Fruit fly (Drosophila melanogaster) Kc167 (cell line): ENCODE measurements around the gene CG13051.

ENCODE experiments used
- Myc ChIP-seq: fragments of >200 bp; optimal IDR thresholded peaks from 2 replicates; lab custom pipeline; 2017; ENCODE audit warnings: missing external identifiers
- Sin3A ChIP-seq: fragments of >200 bp; optimal IDR thresholded peaks from 2 replicates; lab custom pipeline; 2018; ENCODE audit warnings: missing external identifiers
- h ChIP-seq: fragments of >200 bp; optimal IDR thresholded peaks from 3 replicates; lab custom pipeline; 2018; ENCODE audit warnings: missing external identifiers
- insv ChIP-seq: fragments of >200 bp; optimal IDR thresholded peaks from 3 replicates; lab custom pipeline; 2018; ENCODE audit warnings: missing external identifiers
- psq ChIP-seq: fragments of >200 bp; optimal IDR thresholded peaks from 2 replicates; lab custom pipeline; 2017; ENCODE audit warnings: missing external identifiers
- ttk ChIP-seq: sonication (Bioruptor generic); optimal IDR thresholded peaks from 2 replicates; lab custom pipeline; 2017; ENCODE audit warnings: missing external identifiers

The CG13051 gene

dm6 chr3L:16270802-16271332 lies 6.0 kb upstream of the CG13051 start, which contains the start of the genes CG34248 and CG13067:
Gene CG34248 (minus strand): TSS chr3L:16270902.
Gene CG13067 (plus strand): TSS chr3L:16271282.
- TF ChIP-seq h (lab: Kevin White, UChicago) (no peak), ttk (lab: Kevin White, UChicago) (no peak)

- TF ChIP-seq Myc, result no peak
Observed at dm6 chr3L:16269092-16269491, 4.2 kb upstream of the CG13051 start, which contains the start of gene CG13068. Gene CG13068 (plus strand): TSS chr3L:16269392.

DNA sequence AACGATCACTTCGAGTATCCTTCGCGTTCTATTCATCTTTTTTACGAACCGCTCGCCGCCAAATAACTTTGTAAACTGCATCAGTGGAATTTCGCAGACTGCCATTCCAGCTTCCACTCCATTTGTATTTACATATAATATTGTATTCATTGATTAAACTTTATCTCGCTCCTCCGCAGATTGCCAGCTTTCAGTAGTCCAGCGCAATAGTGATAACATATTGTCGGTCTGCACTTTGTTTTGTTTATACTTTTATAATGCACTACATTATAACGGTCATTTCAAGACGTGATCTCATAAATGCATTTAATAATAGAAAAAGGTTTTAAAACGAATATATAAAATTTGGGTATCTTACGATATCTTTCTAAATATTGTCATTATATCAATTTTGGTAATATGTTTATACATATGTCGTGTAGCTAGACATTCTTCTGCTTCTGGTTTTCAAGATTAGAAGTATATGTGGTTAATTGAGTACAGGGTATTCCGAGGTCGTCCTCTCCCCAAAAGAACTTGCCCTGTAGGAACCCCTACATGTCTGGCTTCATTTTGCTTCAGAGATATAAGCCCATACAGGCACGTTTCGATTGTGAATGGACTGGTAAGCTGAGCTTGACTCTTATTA lies 3.3 kb upstream of the CG13051 start, which contains the start of gene CG4950:
Gene CG4950 (minus strand): TSS at position 51 of the 628 bp plus-strand sequence.
- no peak for TF ChIP-seq Myc
- TF ChIP-seq psq (lab: Kevin White, UChicago), result no peak
- no peak for TF ChIP-seq insv (lab: Kevin White, UChicago)
- TF ChIP-seq Sin3A (lab: Kevin White, UChicago), result no peak
- no peak for TF ChIP-seq ttk (lab: Kevin White, UChicago)
- TF ChIP-seq h (lab: Kevin White, UChicago), result no peak

- TF ChIP-seq Sin3A (lab: Kevin White, UChicago) (no peak), psq (lab: Kevin White, UChicago) (no peak), insv (lab: Kevin White, UChicago) (no peak), ttk (lab: Kevin White, UChicago) (no peak), h (lab: Kevin White, UChicago) (no peak), Myc (no peak)
Observed at dm6 chr3L:16263043-16263442, 1.9 kb downstream of the CG13051 start, which contains the start of gene CG13070. Gene CG13070 (plus strand): TSS chr3L:16263343.

DNA sequence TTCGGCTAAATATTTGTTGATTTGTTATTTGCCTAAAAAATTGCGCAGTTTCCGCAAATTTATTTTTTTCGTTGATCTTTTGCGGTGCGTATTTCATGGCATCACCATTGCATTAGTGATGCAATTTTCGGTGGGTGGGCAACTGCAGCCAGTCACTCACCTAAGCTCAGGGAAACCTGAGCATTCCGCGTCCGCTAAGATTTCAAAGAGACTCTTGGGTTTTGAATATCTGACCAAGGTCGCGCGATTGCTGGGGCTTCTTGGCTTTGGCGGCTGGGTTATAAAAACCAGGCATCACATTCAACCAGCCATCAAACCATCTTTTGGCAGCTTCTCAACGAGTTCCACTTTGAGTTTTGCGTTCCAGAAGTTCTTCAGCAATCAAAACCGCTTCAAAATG lies 2.5 kb downstream of the CG13051 start, which contains the start of gene CG13071:
Gene CG13071 (plus strand): TSS at position 301 of the 400 bp plus-strand sequence.
- TF ChIP-seq insv (lab: Kevin White, UChicago) (no peak), psq (lab: Kevin White, UChicago) (no peak), Myc (no peak), h (lab: Kevin White, UChicago) (no peak), ttk (lab: Kevin White, UChicago) (no peak), Sin3A (lab: Kevin White, UChicago) (no peak)

dm6 chr3L:16261505-16261904 lies 3.4 kb downstream of the CG13051 start, which contains the start of gene CG34247:
Gene CG34247 (minus strand): TSS chr3L:16261605.
- TF ChIP-seq h (lab: Kevin White, UChicago), result no peak
- TF ChIP-seq insv (lab: Kevin White, UChicago), result no peak
- no peak for TF ChIP-seq ttk (lab: Kevin White, UChicago)
- no peak for TF ChIP-seq Sin3A (lab: Kevin White, UChicago)
- no peak for TF ChIP-seq psq (lab: Kevin White, UChicago)
- no peak for TF ChIP-seq Myc

DNA sequence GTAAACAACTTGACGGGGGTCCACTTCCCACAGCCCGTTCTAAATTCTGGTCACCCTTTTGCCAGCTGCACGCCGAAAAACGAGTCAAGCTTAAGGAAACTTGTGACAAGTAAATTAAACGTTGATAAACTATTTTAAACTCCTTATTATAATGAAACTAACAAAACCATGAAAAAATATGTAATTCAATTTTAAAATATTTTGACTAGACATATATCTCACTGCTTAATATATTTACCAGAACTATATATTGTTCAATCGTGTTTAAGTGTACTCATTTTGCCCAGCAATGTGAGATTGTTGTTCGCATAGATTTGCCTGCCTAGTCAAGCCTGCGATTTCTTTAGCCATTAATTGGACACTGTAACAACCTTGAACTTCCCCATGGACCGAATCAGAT lies 5.3 kb downstream of the CG13051 start, which contains the start of gene CG13053:
Gene CG13053 (minus strand): TSS at position 171 of the 400 bp plus-strand sequence.
- TF ChIP-seq Myc (no peak), psq (lab: Kevin White, UChicago) (no peak)

DNA sequence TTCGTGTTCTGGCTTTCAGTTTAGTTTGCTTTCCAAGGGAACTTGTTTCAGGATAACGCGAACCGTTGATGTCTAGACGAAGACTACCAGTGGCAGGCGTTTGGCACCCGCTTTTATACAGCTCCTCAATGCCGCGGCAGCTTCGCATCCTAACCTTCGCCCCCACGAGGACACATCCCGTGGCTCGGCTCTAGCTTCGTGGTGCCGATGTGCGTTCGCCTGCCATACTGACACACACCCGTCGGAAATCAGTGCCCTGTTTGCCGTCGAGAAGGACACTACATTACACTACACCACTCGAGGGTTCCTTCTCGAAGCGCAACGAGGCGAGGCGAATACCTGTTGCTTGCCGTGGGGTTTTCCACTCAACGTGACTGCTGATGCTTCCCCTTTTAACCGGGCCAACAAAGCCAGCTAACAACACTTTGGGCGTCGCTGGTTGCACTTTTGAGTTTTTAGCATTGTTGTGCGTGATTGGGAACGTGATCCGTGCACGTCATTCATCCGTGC lies 7.7 kb downstream of the CG13051 start, which contains the start of gene CG13054:
Gene CG13054 (minus strand): TSS at position 74 of the 510 bp plus-strand sequence.
- TF ChIP-seq Sin3A (lab: Kevin White, UChicago) (no peak), ttk (lab: Kevin White, UChicago) (no peak), insv (lab: Kevin White, UChicago) (no peak), h (lab: Kevin White, UChicago) (no peak), psq (lab: Kevin White, UChicago) (no peak), Myc (no peak)

DNA sequence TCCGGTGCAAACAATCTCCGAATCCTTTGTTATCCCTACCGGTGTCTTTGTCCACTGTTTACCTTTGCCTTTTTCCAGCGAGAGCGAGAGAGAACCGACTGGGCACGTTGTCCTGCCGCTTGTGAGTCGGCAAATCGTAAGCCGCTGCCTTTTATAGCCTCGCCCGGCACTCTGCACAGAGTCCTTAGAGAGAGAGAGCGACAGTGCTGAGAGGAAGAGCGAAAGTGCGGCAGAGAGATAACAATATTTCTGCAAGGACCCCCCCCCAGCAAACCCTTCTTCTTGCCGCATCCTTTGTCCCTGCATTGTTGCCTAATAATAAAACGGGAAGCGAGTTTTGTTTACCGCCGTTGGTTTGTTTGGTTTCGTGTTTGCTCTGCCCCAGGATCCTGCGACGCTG lies 12.6 kb downstream of the CG13051 start, which contains the start of gene CG13055:
Gene CG13055 (minus strand): TSS at position 101 of the 400 bp plus-strand sequence.
- TF ChIP-seq h (lab: Kevin White, UChicago), result no peak
- no peak for TF ChIP-seq ttk (lab: Kevin White, UChicago)
- TF ChIP-seq Sin3A (lab: Kevin White, UChicago), result no peak
- TF ChIP-seq Myc, result no peak
- TF ChIP-seq psq (lab: Kevin White, UChicago), result no peak
- no peak for TF ChIP-seq insv (lab: Kevin White, UChicago)

DNA sequence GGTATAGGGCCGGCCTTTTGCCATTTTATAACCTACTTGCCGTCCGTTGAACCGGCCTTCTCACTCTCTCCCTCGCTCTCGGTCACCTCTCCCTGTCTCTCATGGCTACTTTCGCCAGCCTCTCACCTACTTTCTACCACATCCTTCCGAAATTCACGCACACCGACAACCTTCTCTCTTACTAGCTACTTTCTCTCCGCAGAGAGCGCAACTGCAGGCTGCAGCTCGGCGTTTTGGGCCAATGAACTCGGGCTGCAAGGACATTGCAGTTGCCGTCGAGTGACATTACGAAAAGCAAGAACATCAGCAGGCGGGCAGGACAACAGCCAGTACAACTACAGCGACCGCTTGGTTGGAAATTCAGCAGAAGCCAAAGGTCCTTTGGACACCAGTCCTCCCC lies 23.6 kb downstream of the CG13051 start:
- TF ChIP-seq ttk (lab: Kevin White, UChicago), result no peak
- no peak for TF ChIP-seq psq (lab: Kevin White, UChicago)
- TF ChIP-seq insv (lab: Kevin White, UChicago), result no peak
- TF ChIP-seq Sin3A (lab: Kevin White, UChicago), result no peak

- TF ChIP-seq insv (lab: Kevin White, UChicago) (no peak), h (lab: Kevin White, UChicago) (no peak), psq (lab: Kevin White, UChicago) (no peak), Myc (no peak), Sin3A (lab: Kevin White, UChicago) (no peak), ttk (lab: Kevin White, UChicago) (no peak)
Observed at dm6 chr3L:16233850-16234494, 30.9 kb downstream of the CG13051 start.

dm6 chr3L:16232924-16233323 lies 32.0 kb downstream of the CG13051 start, which contains the start of gene Hsc20:
Gene Hsc20 (plus strand): TSS chr3L:16233127.
- TF ChIP-seq Sin3A (lab: Kevin White, UChicago) (no peak), h (lab: Kevin White, UChicago) (no peak), ttk (lab: Kevin White, UChicago) (no peak), psq (lab: Kevin White, UChicago) (no peak), insv (lab: Kevin White, UChicago) (no peak), Myc (no peak)
